Worm (Caenorhabditis elegans) whole organism, young adult: ENCODE measurements around the gene W08F4.5.

Experiments used
- Y67H2A.10 ChIP-seq: fragments of 200-800 bp; sonication (Bioruptor generic); conservative IDR thresholded peaks from 2 replicates; pipeline ENCODE4 v1.3.6; 2022; ENCODE audit warnings: missing genetic modification reagents, missing genetic modification characterization, missing compliant biosample characterization
- attf-6 ChIP-seq: fragments of 200-800 bp; sonication (Bioruptor generic); IDR thresholded peaks from 2 replicates; pipeline ENCODE4 v1.3.6; 2022; ENCODE audit warnings: missing genetic modification reagents, missing genetic modification characterization, missing compliant biosample characterization
- ets-4 ChIP-seq: fragments of 200-800 bp; sonication (Bioruptor generic); optimal IDR thresholded peaks from 2 replicates; lab custom pipeline; 2018; ENCODE audit warnings: mild to moderate bottlenecking, missing genetic modification characterization, missing compliant biosample characterization
- nhr-120 ChIP-seq: fragments of 200-800 bp; sonication (Bioruptor generic); IDR thresholded peaks from 2 replicates; pipeline ENCODE4 v1.3.6; 2022; ENCODE audit warnings: missing genetic modification characterization, missing compliant biosample characterization
- nhr-80 ChIP-seq: sonication (generic microtip); optimal IDR thresholded peaks from 2 replicates; lab custom pipeline; 2016; ENCODE audit warnings: missing genetic modification characterization, missing compliant biosample characterization
- repo-1 ChIP-seq: sonication (generic microtip); optimal IDR thresholded peaks from 2 replicates; lab custom pipeline; 2017; ENCODE audit warnings: mild to moderate bottlenecking, missing genetic modification characterization, missing compliant biosample characterization
- sdz-38 ChIP-seq: sonication (generic microtip); optimal IDR thresholded peaks from 2 replicates; lab custom pipeline; 2016; ENCODE audit warnings: missing genotype, missing genetic modification characterization, missing compliant biosample characterization
- ztf-26 ChIP-seq: sonication (generic microtip); optimal IDR thresholded peaks from 2 replicates; lab custom pipeline; 2017; ENCODE audit warnings: missing genetic modification characterization, missing compliant biosample characterization

Gene W08F4.5

DNA sequence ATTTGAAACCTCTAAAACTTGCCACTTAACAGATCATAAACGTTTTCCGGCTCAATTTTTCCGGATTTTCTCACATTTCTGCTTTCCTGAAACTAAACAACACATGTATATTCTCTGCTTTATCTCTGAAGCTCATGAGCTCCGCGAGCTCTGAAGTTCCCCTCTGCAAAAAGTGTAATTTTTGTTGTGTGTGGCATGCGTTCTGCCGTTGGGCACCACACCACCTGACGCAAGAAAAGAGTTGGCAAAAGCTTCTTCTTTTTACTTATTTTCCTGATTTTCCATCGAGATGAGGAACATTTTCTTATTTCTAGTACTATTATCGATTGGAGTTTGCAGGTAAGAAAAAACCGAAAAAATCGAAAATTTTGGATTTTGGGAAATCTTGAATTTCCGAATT is 42.3 kb downstream of the W08F4.5 start, which contains the start of gene lgc-34 (continued):
- TF ChIP-seq sdz-38 (tag; lab: Kevin White, UChicago) (no peak), ets-4 (GFP tag; lab: Kevin White, UChicago) (no peak)

DNA sequence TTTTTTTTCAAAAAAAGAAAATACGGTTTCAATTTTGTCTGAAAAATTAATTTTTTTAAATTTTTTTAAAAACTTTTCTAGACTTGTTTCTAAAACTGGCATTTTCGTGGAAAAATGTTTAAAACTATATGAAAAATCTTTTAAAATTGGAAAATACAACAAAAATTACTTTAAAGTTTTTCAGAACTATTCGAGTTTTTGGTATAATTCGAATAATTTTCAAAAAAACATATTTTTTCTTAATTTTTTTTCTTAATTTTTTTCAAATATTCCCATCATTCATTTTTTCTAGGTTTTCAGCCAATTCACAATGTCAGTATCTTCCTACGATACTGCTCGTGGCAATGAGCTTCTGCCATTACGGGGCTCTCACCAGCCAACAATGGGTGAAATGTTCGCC is 46.4 kb downstream of the W08F4.5 start, which contains the start of gene slc-36.2:
slc-36.2 (plus strand) TSS at position 301 of the 400 bp plus-strand sequence.
- TF ChIP-seq nhr-120 (no peak), Y67H2A.10 (GFP tag; lab: Robert Waterston, UW) (no peak), ztf-26 (tag; lab: Kevin White, UChicago) (no peak), attf-6 (GFP tag; lab: Robert Waterston, UW) (no peak)

DNA sequence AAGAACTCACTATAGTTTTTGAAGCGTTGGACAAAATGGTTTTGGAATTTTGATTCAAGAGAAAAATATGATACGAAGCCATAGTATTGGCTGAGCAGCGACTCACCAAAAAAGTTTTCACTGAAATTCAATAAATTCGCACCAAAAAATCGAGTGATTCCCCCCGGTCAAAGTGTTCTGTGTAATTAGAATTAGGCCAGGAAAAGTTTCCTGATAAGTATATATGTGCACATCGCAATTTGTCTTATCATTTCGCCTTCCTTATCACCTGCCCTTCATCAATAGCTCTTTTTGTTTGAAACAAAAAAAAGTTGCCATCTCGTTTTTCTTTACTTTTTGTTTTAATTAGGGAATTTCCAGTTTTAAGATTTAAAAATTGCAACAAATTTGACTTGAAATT is 47.0 kb downstream of the W08F4.5 start:
- TF ChIP-seq repo-1 (tag; lab: Kevin White, UChicago) = no peak
- TF ChIP-seq nhr-80 = peak; percentile 53
